Fruit fly (Drosophila melanogaster) whole organism, embryonic: ENCODE data around the gene Doa.

Source experiments
- Ada2b ChIP-seq: fragments of 200-800 bp; sonication (Bioruptor generic); IDR thresholded peaks from 2 replicates; pipeline ENCODE4 v1.3.6; 2022; ENCODE audit warnings: missing biosample characterization, missing genetic modification characterization
- Bteb2 ChIP-seq: fragments of 200-800 bp; sonication (Bioruptor generic); optimal IDR thresholded peaks from 2 replicates; lab custom pipeline; 2016; ENCODE audit warnings: missing biosample characterization, missing genetic modification characterization
- CG10431 ChIP-seq: fragments of 200-800 bp; sonication (Bioruptor generic); optimal IDR thresholded peaks from 3 replicates; lab custom pipeline; 2018; ENCODE audit warnings: missing biosample characterization, mild to moderate bottlenecking, missing genetic modification characterization
- CG11695 ChIP-seq: fragments of 200-800 bp; sonication (Bioruptor generic); IDR thresholded peaks from 3 replicates; pipeline ENCODE4 v1.3.6; 2022; ENCODE audit warnings: missing biosample characterization, missing genetic modification characterization
- CG12071 ChIP-seq: fragments of 200-800 bp; sonication (Bioruptor generic); optimal IDR thresholded peaks from 3 replicates; lab custom pipeline; 2018; ENCODE audit warnings: missing biosample characterization, mild to moderate bottlenecking, missing genetic modification characterization
- CG12104 ChIP-seq: fragments of 200-800 bp; sonication (Bioruptor generic); optimal IDR thresholded peaks from 3 replicates; lab custom pipeline; 2016; ENCODE audit warnings: missing biosample characterization, missing genetic modification characterization
- CG12155 ChIP-seq: fragments of 200-800 bp; sonication (Bioruptor generic); optimal IDR thresholded peaks from 3 replicates; lab custom pipeline; 2016; ENCODE audit warnings: missing biosample characterization, missing genetic modification characterization
- CG13296 ChIP-seq: fragments of 200-800 bp; sonication (Bioruptor generic); optimal IDR thresholded peaks from 3 replicates; lab custom pipeline; 2018; ENCODE audit warnings: missing biosample characterization, mild to moderate bottlenecking, missing genetic modification characterization
- CG15011 ChIP-seq: fragments of 200-800 bp; sonication (Bioruptor generic); optimal IDR thresholded peaks from 3 replicates; lab custom pipeline; 2018; ENCODE audit warnings: missing biosample characterization, mild to moderate bottlenecking, missing genetic modification characterization
- CG15269 ChIP-seq: fragments of 200-800 bp; sonication (Bioruptor generic); optimal IDR thresholded peaks from 2 replicates; lab custom pipeline; 2018; ENCODE audit warnings: missing biosample characterization, mild to moderate bottlenecking, missing genetic modification characterization, moderate library complexity
- CG2116 ChIP-seq: fragments of 200-800 bp; sonication (Bioruptor generic); optimal IDR thresholded peaks from 3 replicates; lab custom pipeline; 2018; ENCODE audit warnings: missing biosample characterization, mild to moderate bottlenecking, missing genetic modification characterization
- CG2678 ChIP-seq: fragments of 200-800 bp; sonication (Bioruptor generic); optimal IDR thresholded peaks from 3 replicates; lab custom pipeline; 2019; ENCODE audit warnings: missing biosample characterization, mild to moderate bottlenecking, missing genetic modification characterization, moderate library complexity
- CG3065 ChIP-seq: fragments of 200-800 bp; sonication (Bioruptor generic); optimal IDR thresholded peaks from 2 replicates; lab custom pipeline; 2016; ENCODE audit warnings: missing biosample characterization, missing genetic modification characterization
- CG33557 ChIP-seq: fragments of 200-800 bp; sonication (Bioruptor generic); optimal IDR thresholded peaks from 2 replicates; lab custom pipeline; 2019; ENCODE audit warnings: missing biosample characterization, mild to moderate bottlenecking, missing genetic modification characterization, moderate library complexity
- CG7556 ChIP-seq: fragments of 200-800 bp; sonication (Bioruptor generic); optimal IDR thresholded peaks from 2 replicates; lab custom pipeline; 2017; ENCODE audit warnings: missing biosample characterization, mild to moderate bottlenecking, missing genetic modification characterization
- CG7745 ChIP-seq: fragments of 200-800 bp; sonication (Bioruptor generic); optimal IDR thresholded peaks from 2 replicates; lab custom pipeline; 2018; ENCODE audit warnings: missing biosample characterization, mild to moderate bottlenecking, missing genetic modification characterization, moderate library complexity
- CG7987 ChIP-seq: fragments of 200-800 bp; sonication (Bioruptor generic); optimal IDR thresholded peaks from 2 replicates; lab custom pipeline; 2018; ENCODE audit warnings: missing biosample characterization, mild to moderate bottlenecking, missing genetic modification characterization, moderate library complexity
- CG9215 ChIP-seq: fragments of 200-800 bp; sonication (Bioruptor generic); IDR thresholded peaks from 2 replicates; pipeline ENCODE4 v1.3.6; 2022; ENCODE audit warnings: missing biosample characterization, missing genetic modification characterization
- CrebB ChIP-seq: fragments of 200-800 bp; sonication (Bioruptor generic); optimal IDR thresholded peaks from 3 replicates; lab custom pipeline; 2018; ENCODE audit warnings: missing biosample characterization, mild to moderate bottlenecking, missing genetic modification characterization
- Hr78 ChIP-seq, 2 experiments: fragments of 200-800 bp in 1 of 2; fragments of >200 bp in 1 of 2; sonication (Bioruptor generic) in 1 of 2; optimal IDR thresholded peaks; 2 replicates each; lab custom pipeline; 2017 to 2019; ENCODE audit warnings: missing biosample characterization in 2 of 2, missing genetic modification characterization in 2 of 2, mild to moderate bottlenecking in 1 of 2, moderate library complexity in 1 of 2
- Lpt ChIP-seq: fragments of >200 bp; optimal IDR thresholded peaks from 2 replicates; lab custom pipeline; 2018; ENCODE audit warnings: missing biosample characterization, missing genetic modification characterization
- Med ChIP-seq: fragments of 200-800 bp; sonication (Bioruptor generic); peaks from one replicate; lab custom pipeline; 2016; ENCODE audit warnings: missing biosample characterization, missing genetic modification characterization, mild to moderate bottlenecking, inconsistent platforms, moderate library complexity
- NFAT ChIP-seq: fragments of 200-800 bp; sonication (Bioruptor generic); IDR thresholded peaks from 2 replicates; pipeline ENCODE4 v1.3.6; 2022; ENCODE audit warnings: missing biosample characterization, missing genetic modification characterization
- Nf-YB ChIP-seq: fragments of 200-800 bp; sonication (Bioruptor generic); optimal IDR thresholded peaks from 3 replicates; lab custom pipeline; 2019; ENCODE audit warnings: missing biosample characterization, mild to moderate bottlenecking, missing genetic modification characterization, moderate library complexity
- Nf-YC ChIP-seq: fragments of 200-800 bp; optimal IDR thresholded peaks from 3 replicates; lab custom pipeline; 2019; ENCODE audit warnings: missing biosample characterization, mild to moderate bottlenecking, missing genetic modification characterization, moderate library complexity
- Oaz ChIP-seq: fragments of 200-800 bp; sonication (Bioruptor generic); IDR thresholded peaks from 2 replicates; pipeline ENCODE4 v1.3.6; 2022; ENCODE audit warnings: missing biosample characterization, missing genetic modification characterization
- Opbp ChIP-seq: fragments of 200-800 bp; sonication (Bioruptor generic); IDR thresholded peaks from 3 replicates; pipeline ENCODE4 v1.3.6; 2022; ENCODE audit warnings: missing biosample characterization, missing genetic modification characterization; ENCODE audit not compliant: partially characterized antibody
- Six4 ChIP-seq: fragments of 200-800 bp; sonication (Bioruptor generic); optimal IDR thresholded peaks from 2 replicates; lab custom pipeline; 2016; ENCODE audit warnings: missing biosample characterization, missing genetic modification characterization
- Sox100B ChIP-seq: fragments of 200-800 bp; sonication (Bioruptor generic); optimal IDR thresholded peaks from 3 replicates; lab custom pipeline; 2018; ENCODE audit warnings: missing biosample characterization, mild to moderate bottlenecking, missing genetic modification characterization
- Sry-β ChIP-seq: fragments of 200-800 bp; sonication (Bioruptor generic); optimal IDR thresholded peaks from 2 replicates; lab custom pipeline; 2018; ENCODE audit warnings: missing biosample characterization, mild to moderate bottlenecking, missing genetic modification characterization, moderate library complexity
- amos ChIP-seq: fragments of 200-800 bp; sonication (Bioruptor generic); IDR thresholded peaks from 2 replicates; pipeline ENCODE4 v1.3.6; 2022; ENCODE audit warnings: missing biosample characterization, missing genetic modification characterization; ENCODE audit not compliant: partially characterized antibody
- ara ChIP-seq: fragments of 200-800 bp; sonication (Bioruptor generic); IDR thresholded peaks from 2 replicates; pipeline ENCODE4 v1.3.6; 2022; ENCODE audit warnings: missing biosample characterization, missing genetic modification characterization
- cas ChIP-seq: fragments of 200-800 bp; sonication (Bioruptor generic); IDR thresholded peaks from 2 replicates; pipeline ENCODE4 v1.3.6; 2022; ENCODE audit warnings: missing biosample characterization, missing genetic modification characterization
- da ChIP-seq: fragments of 200-800 bp; sonication (Bioruptor generic); optimal IDR thresholded peaks from 2 replicates; lab custom pipeline; 2016; ENCODE audit warnings: missing biosample characterization, missing genetic modification characterization
- gro ChIP-seq: fragments of 200-800 bp; sonication (Bioruptor generic); optimal IDR thresholded peaks from 2 replicates; lab custom pipeline; 2016; ENCODE audit warnings: missing biosample characterization, missing genetic modification characterization
- jigr1 ChIP-seq: fragments of 200-800 bp; sonication (Bioruptor generic); IDR thresholded peaks from 3 replicates; pipeline ENCODE4 v1.3.6; 2022; ENCODE audit warnings: missing biosample characterization, missing genetic modification characterization
- lmd ChIP-seq: fragments of 200-800 bp; sonication (Bioruptor generic); IDR thresholded peaks from 2 replicates; pipeline ENCODE4 v1.3.6; 2022; ENCODE audit warnings: missing biosample characterization, missing genetic modification characterization
- lov ChIP-seq, 2 experiments: fragments of 200-800 bp in 1 of 2; fragments of >200 bp in 1 of 2; sonication (Bioruptor generic) in 1 of 2; IDR thresholded peaks in 1 of 2; optimal IDR thresholded peaks in 1 of 2; 2 replicates in 1 of 2; 3 replicates in 1 of 2; pipeline versions ENCODE4 v1.3.6 to Lab custom; 2017 to 2022; ENCODE audit warnings: missing biosample characterization in 1 of 2, missing genetic modification characterization in 1 of 2
- nerfin-1 ChIP-seq: fragments of 200-800 bp; sonication (Bioruptor generic); optimal IDR thresholded peaks from 3 replicates; lab custom pipeline; 2019; ENCODE audit warnings: missing biosample characterization, mild to moderate bottlenecking, missing genetic modification characterization, moderate library complexity
- nmo ChIP-seq: fragments of 200-800 bp; sonication (Bioruptor generic); optimal IDR thresholded peaks from 2 replicates; lab custom pipeline; 2018; ENCODE audit warnings: missing biosample characterization, mild to moderate bottlenecking, missing genetic modification characterization, moderate library complexity
- oc ChIP-seq: fragments of 200-800 bp; sonication (Bioruptor generic); optimal IDR thresholded peaks from 2 replicates; lab custom pipeline; 2018; ENCODE audit warnings: missing biosample characterization, mild to moderate bottlenecking, missing genetic modification characterization, moderate library complexity
- sc ChIP-seq, 3 experiments: fragments of >200 bp in 2 of 3; fragments of 200-800 bp in 1 of 3; sonication (Bioruptor generic) in 1 of 3; optimal IDR thresholded peaks; 2 replicates in 2 of 3; 3 replicates in 1 of 3; lab custom pipeline; 2017; ENCODE audit warnings: mild to moderate bottlenecking in 1 of 3, missing biosample characterization in 1 of 3, missing genetic modification characterization in 1 of 3, missing genetic modification reagents in 1 of 3
- ssp ChIP-seq: fragments of 200-800 bp; sonication (Bioruptor generic); IDR thresholded peaks from 2 replicates; pipeline ENCODE4 v1.3.6; 2022; ENCODE audit warnings: missing biosample characterization, missing genetic modification characterization
- tx ChIP-seq: fragments of 200-800 bp; sonication (Bioruptor generic); optimal IDR thresholded peaks from 2 replicates; lab custom pipeline; 2016; ENCODE audit warnings: missing biosample characterization, missing genetic modification characterization
- vnd ChIP-seq: fragments of 200-800 bp; sonication (Bioruptor generic); IDR thresholded peaks from 3 replicates; pipeline ENCODE4 v1.3.6; 2022; ENCODE audit warnings: missing biosample characterization, missing genetic modification characterization; ENCODE audit not compliant: partially characterized antibody
- yki ChIP-seq: fragments of >200 bp; optimal IDR thresholded peaks from 3 replicates; lab custom pipeline; 2018
- zfh1 ChIP-seq: fragments of 200-800 bp; sonication (Bioruptor generic); IDR thresholded peaks from 3 replicates; pipeline ENCODE4 v1.3.6; 2022; ENCODE audit warnings: missing biosample characterization, missing genetic modification characterization

Doa gene

dm6 chr3R:28888561-28889426, 921 bp downstream of the Doa start (continued):
- peak; percentile 32 for TF ChIP-seq Nf-YB
- no peak for TF ChIP-seq vnd (GFP tag; lab: Robert Waterston, UW)
- peak; percentile 82 for TF ChIP-seq tx (GFP tag; lab: Kevin White, UChicago)
- TF ChIP-seq CG33557 (GFP tag; lab: Kevin White, UChicago) = peak; percentile 31
- TF ChIP-seq gro = peak; percentile 77
- peak; percentile 33 for TF ChIP-seq da (GFP tag; lab: Kevin White, UChicago)
- peak; percentile 69 for TF ChIP-seq Bteb2 (GFP tag; lab: Kevin White, UChicago)
- peak; percentile 98 for TF ChIP-seq Med (GFP tag; lab: Kevin White, UChicago)
- peak; percentile 82 for TF ChIP-seq CG12155 (GFP tag; lab: Kevin White, UChicago)
- no peak for TF ChIP-seq yki (lab: Kevin White, UChicago)
- TF ChIP-seq zfh1 (GFP tag; lab: Robert Waterston, UW) = peak; percentile 67
- TF ChIP-seq nmo = peak; percentile 67
- TF ChIP-seq NFAT (GFP tag; lab: Robert Waterston, UW) = peak; percentile 83
- TF ChIP-seq CG2116 = no peak
- peak; percentile 53 for TF ChIP-seq CG12071 (GFP tag; lab: Kevin White, UChicago)
- TF ChIP-seq lmd = peak; percentile 74
- TF ChIP-seq ssp (GFP tag; lab: Robert Waterston, UW) = peak; percentile 69
- TF ChIP-seq CG12104 = peak; percentile 82
- TF ChIP-seq ara (GFP tag; lab: Robert Waterston, UW) = peak; percentile 42; the same call in 1 of the 2 replicates
- TF ChIP-seq CrebB = peak; percentile 64
- TF ChIP-seq CG9215 (GFP tag; lab: Robert Waterston, UW) = peak; percentile 79
- no peak for TF ChIP-seq jigr1 (GFP tag; lab: Robert Waterston, UW)
- TF ChIP-seq nerfin-1 (tag; lab: Kevin White, UChicago) = peak; percentile 70
- peak; percentile 63; the same call in 1 of the 2 replicates for TF ChIP-seq cas (GFP tag; lab: Robert Waterston, UW)
- TF ChIP-seq sc (optimal IDR thresholded peaks at IDR 0.05; lab: Kevin White, UChicago) = no peak
- peak; percentile 32 for TF ChIP-seq sc (GFP tag; optimal IDR thresholded peaks at IDR 0.05; lab: Kevin White, UChicago)
- TF ChIP-seq Ada2b (GFP tag; lab: Robert Waterston, UW) = peak; percentile 62
- TF ChIP-seq CG7987 (GFP tag; lab: Kevin White, UChicago) = peak; percentile 76
- no peak for TF ChIP-seq oc (tag; lab: Kevin White, UChicago)
- TF ChIP-seq Opbp (GFP tag; lab: Robert Waterston, UW) = no peak
- TF ChIP-seq CG3065 (GFP tag; lab: Kevin White, UChicago) = peak; percentile 4
- no peak for TF ChIP-seq Lpt (GFP tag; lab: Kevin White, UChicago)
- no peak for TF ChIP-seq amos (GFP tag; lab: Robert Waterston, UW)
- peak; percentile 78; the same call in 2 of the 3 replicates for TF ChIP-seq CG11695
- TF ChIP-seq lov (optimal IDR thresholded peaks at IDR 0.05; lab: Kevin White, UChicago) = no peak
- no peak; the same call in 2 of the 3 replicates for TF ChIP-seq lov (GFP tag; IDR thresholded peaks at IDR 0.05; lab: Robert Waterston, UW)
- peak; percentile 77 for TF ChIP-seq Nf-YC (tag; lab: Kevin White, UChicago)
- peak; percentile 88 for TF ChIP-seq CG2678 (tag; lab: Kevin White, UChicago)
- TF ChIP-seq Sry-β (GFP tag; lab: Kevin White, UChicago) = peak; percentile 80
- TF ChIP-seq CG7745 (tag; lab: Kevin White, UChicago) = no peak
- TF ChIP-seq CG13296 = peak; percentile 78
- TF ChIP-seq CG10431 (GFP tag; lab: Kevin White, UChicago) = peak; percentile 33
- TF ChIP-seq Sox100B = peak; percentile 71
- peak; percentile 68 for TF ChIP-seq Six4 (GFP tag; lab: Kevin White, UChicago)
- peak in 1 of 2 experiments; percentile 6 for TF ChIP-seq Hr78 (GFP tag; optimal IDR thresholded peaks at IDR 0.05; lab: Kevin White, UChicago)
- peak; percentile 57 for TF ChIP-seq CG15011
- TF ChIP-seq Oaz = peak; percentile 49
- peak; percentile 83 for TF ChIP-seq CG7556 (GFP tag; lab: Kevin White, UChicago)
- peak; percentile 80 for TF ChIP-seq CG15269 (tag; lab: Kevin White, UChicago)
